Fruit fly (Drosophila melanogaster) whole organism, embryonic: ENCODE data around the gene RfC3.

Source experiments
- ATbp ChIP-seq: fragments of 200-800 bp; sonication (Bioruptor generic); optimal IDR thresholded peaks from 2 replicates; lab custom pipeline; 2017; ENCODE audit warnings: missing biosample characterization, mild to moderate bottlenecking, missing genetic modification characterization, missing genetic modification reagents
- BtbVII ChIP-seq: fragments of 200-800 bp; sonication (Bioruptor generic); optimal IDR thresholded peaks from 3 replicates; lab custom pipeline; 2017; ENCODE audit warnings: missing biosample characterization, mild to moderate bottlenecking, missing genetic modification characterization
- CG10366 ChIP-seq: fragments of 200-800 bp; sonication (Bioruptor generic); IDR thresholded peaks from 2 replicates; pipeline ENCODE4 v1.3.6; 2022; ENCODE audit warnings: missing biosample characterization, missing genetic modification characterization
- CG10565 ChIP-seq: fragments of 200-800 bp; sonication (Bioruptor generic); optimal IDR thresholded peaks from 3 replicates; lab custom pipeline; 2016; ENCODE audit warnings: missing biosample characterization, mild to moderate bottlenecking, missing genetic modification characterization
- CG11085 ChIP-seq: fragments of 200-800 bp; sonication (Bioruptor generic); IDR thresholded peaks from 2 replicates; pipeline ENCODE4 v1.3.6; 2022; ENCODE audit warnings: missing biosample characterization, missing genetic modification characterization
- CG11247 ChIP-seq: fragments of 200-800 bp; sonication (Bioruptor generic); IDR thresholded peaks from 2 replicates; pipeline ENCODE4 v1.3.6; 2022; ENCODE audit warnings: missing biosample characterization, missing genetic modification characterization
- CG14050 ChIP-seq: fragments of 200-800 bp; sonication (Bioruptor generic); IDR thresholded peaks from 3 replicates; pipeline ENCODE4 v1.3.6; 2022; ENCODE audit warnings: missing biosample characterization, missing genetic modification characterization
- CG14667 ChIP-seq: fragments of 200-800 bp; sonication (Bioruptor generic); IDR thresholded peaks from 2 replicates; pipeline ENCODE4 v1.3.6; 2022; ENCODE audit warnings: missing biosample characterization, missing genetic modification characterization
- CG1603 ChIP-seq: fragments of 200-800 bp; sonication (Bioruptor generic); optimal IDR thresholded peaks from 2 replicates; lab custom pipeline; 2019; ENCODE audit warnings: missing biosample characterization, mild to moderate bottlenecking, missing genetic modification characterization, moderate library complexity
- CG16779 ChIP-seq: fragments of 200-800 bp; sonication (Bioruptor generic); IDR thresholded peaks from 2 replicates; pipeline ENCODE4 v1.3.6; 2022; ENCODE audit warnings: missing biosample characterization, missing genetic modification characterization
- CG17359 ChIP-seq: fragments of 200-800 bp; sonication (Bioruptor generic); optimal IDR thresholded peaks from 3 replicates; lab custom pipeline; 2018; ENCODE audit warnings: missing biosample characterization, mild to moderate bottlenecking, missing genetic modification characterization, moderate library complexity
- CG18764 ChIP-seq: fragments of 200-800 bp; sonication (Bioruptor generic); optimal IDR thresholded peaks from 3 replicates; lab custom pipeline; 2016; ENCODE audit warnings: missing biosample characterization, missing genetic modification characterization
- CG32772 ChIP-seq: fragments of 200-800 bp; sonication (Bioruptor generic); IDR thresholded peaks from 2 replicates; pipeline ENCODE4 v1.3.6; 2022; ENCODE audit warnings: missing biosample characterization, missing genetic modification characterization
- CG3407 ChIP-seq: fragments of 200-800 bp; sonication (Bioruptor generic); optimal IDR thresholded peaks from 2 replicates; lab custom pipeline; 2018; ENCODE audit warnings: missing biosample characterization, mild to moderate bottlenecking, missing genetic modification characterization
- CG34422 ChIP-seq: fragments of 200-800 bp; sonication (Bioruptor generic); IDR thresholded peaks from 3 replicates; pipeline ENCODE4 v1.3.6; 2022; ENCODE audit warnings: missing biosample characterization, missing genetic modification characterization
- CG3995 ChIP-seq: fragments of 200-800 bp; sonication (Bioruptor generic); optimal IDR thresholded peaks from 3 replicates; lab custom pipeline; 2016; ENCODE audit warnings: missing biosample characterization, missing genetic modification characterization
- CG4282 ChIP-seq: fragments of 200-800 bp; sonication (Bioruptor generic); optimal IDR thresholded peaks from 2 replicates; lab custom pipeline; 2016; ENCODE audit warnings: missing biosample characterization, missing genetic modification characterization
- CG6254 ChIP-seq: fragments of 200-800 bp; sonication (Bioruptor generic); optimal IDR thresholded peaks from 3 replicates; lab custom pipeline; 2017; ENCODE audit warnings: mild to moderate bottlenecking, missing biosample characterization, missing genetic modification reagents, missing genetic modification characterization
- CG6689 ChIP-seq: fragments of 200-800 bp; sonication (Bioruptor generic); IDR thresholded peaks from 2 replicates; pipeline ENCODE4 v1.3.6; 2022; ENCODE audit warnings: missing biosample characterization, missing genetic modification characterization
- CG8290 ChIP-seq, 3 experiments: fragments of 200-800 bp; sonication (Bioruptor generic); optimal IDR thresholded peaks; 2 replicates each; lab custom pipeline; 2016 to 2019; ENCODE audit warnings: missing biosample characterization in 3 of 3, missing genetic modification characterization in 3 of 3, mild to moderate bottlenecking in 2 of 3, moderate library complexity in 1 of 3
- Doc2 ChIP-seq: fragments of 200-800 bp; sonication (Bioruptor generic); IDR thresholded peaks from 2 replicates; pipeline ENCODE4 v1.3.6; 2022; ENCODE audit warnings: missing biosample characterization, missing genetic modification characterization
- E2f1 ChIP-seq: fragments of 200-800 bp; sonication (Bioruptor generic); IDR thresholded peaks from 2 replicates; pipeline ENCODE4 v1.3.6; 2022; ENCODE audit warnings: missing biosample characterization, missing genetic modification characterization
- HLH3B ChIP-seq: fragments of 200-800 bp; sonication (Bioruptor generic); IDR thresholded peaks from 2 replicates; pipeline ENCODE4 v1.3.6; 2022; ENCODE audit warnings: missing biosample characterization, missing genetic modification characterization
- Mrtf ChIP-seq: fragments of 200-800 bp; sonication (Bioruptor generic); IDR thresholded peaks from 3 replicates; pipeline ENCODE4 v1.3.6; 2022; ENCODE audit warnings: missing biosample characterization, missing genetic modification characterization
- NFAT ChIP-seq: fragments of 200-800 bp; sonication (Bioruptor generic); IDR thresholded peaks from 2 replicates; pipeline ENCODE4 v1.3.6; 2022; ENCODE audit warnings: missing biosample characterization, missing genetic modification characterization
- Oli ChIP-seq: fragments of 200-800 bp; sonication (Bioruptor generic); optimal IDR thresholded peaks from 2 replicates; lab custom pipeline; 2018; ENCODE audit warnings: missing biosample characterization, mild to moderate bottlenecking, missing genetic modification characterization, moderate library complexity
- Poxn ChIP-seq: fragments of 200-800 bp; sonication (Bioruptor generic); IDR thresholded peaks from 2 replicates; pipeline ENCODE4 v1.3.6; 2022; ENCODE audit warnings: missing biosample characterization, missing genetic modification characterization
- Rx ChIP-seq: fragments of 200-800 bp; sonication (Bioruptor generic); IDR thresholded peaks from 2 replicates; pipeline ENCODE4 v1.3.6; 2022; ENCODE audit warnings: missing biosample characterization, missing genetic modification characterization
- Sry-β ChIP-seq: fragments of 200-800 bp; sonication (Bioruptor generic); optimal IDR thresholded peaks from 2 replicates; lab custom pipeline; 2018; ENCODE audit warnings: missing biosample characterization, mild to moderate bottlenecking, missing genetic modification characterization, moderate library complexity
- Taf1 ChIP-seq: fragments of 200-800 bp; sonication (Bioruptor generic); IDR thresholded peaks from 2 replicates; pipeline ENCODE4 v1.3.6; 2022; ENCODE audit warnings: missing biosample characterization, missing genetic modification characterization
- bbx ChIP-seq: fragments of 200-800 bp; sonication (Bioruptor generic); IDR thresholded peaks from 2 replicates; pipeline ENCODE4 v1.3.6; 2022; ENCODE audit warnings: missing biosample characterization, missing genetic modification characterization; ENCODE audit not compliant: partially characterized antibody
- bigmax ChIP-seq: fragments of 200-800 bp; sonication (Bioruptor generic); optimal IDR thresholded peaks from 2 replicates; lab custom pipeline; 2018; ENCODE audit warnings: missing biosample characterization, mild to moderate bottlenecking, missing genetic modification characterization
- btn ChIP-seq: fragments of 200-800 bp; sonication (Bioruptor generic); optimal IDR thresholded peaks from 2 replicates; lab custom pipeline; 2016; ENCODE audit warnings: missing biosample characterization, missing genetic modification characterization
- cato ChIP-seq: fragments of 200-800 bp; sonication (Bioruptor generic); optimal IDR thresholded peaks from 2 replicates; lab custom pipeline; 2016; ENCODE audit warnings: missing biosample characterization, missing genetic modification characterization, borderline replicate concordance
- disco-r ChIP-seq: fragments of 200-800 bp; sonication (Bioruptor generic); optimal IDR thresholded peaks from 2 replicates; lab custom pipeline; 2016; ENCODE audit warnings: missing biosample characterization, missing genetic modification characterization
- grau ChIP-seq: fragments of 200-800 bp; optimal IDR thresholded peaks from 3 replicates; lab custom pipeline; 2019; ENCODE audit warnings: missing biosample characterization, mild to moderate bottlenecking, missing genetic modification characterization, moderate library complexity
- gsb ChIP-seq: fragments of 200-800 bp; sonication (Bioruptor generic); IDR thresholded peaks from 2 replicates; pipeline ENCODE4 v1.3.6; 2022; ENCODE audit warnings: missing biosample characterization, missing genetic modification characterization
- ham ChIP-seq: fragments of 200-800 bp; sonication (Bioruptor generic); IDR thresholded peaks from 2 replicates; pipeline ENCODE4 v1.3.6; 2022; ENCODE audit warnings: missing biosample characterization, missing genetic modification characterization
- insv ChIP-seq, 2 experiments: fragments of 200-800 bp; sonication (Bioruptor generic); optimal IDR thresholded peaks; 3 replicates each; lab custom pipeline; 2016 to 2018; ENCODE audit warnings: missing biosample characterization in 2 of 2, missing genetic modification characterization in 2 of 2
- jigr1 ChIP-seq: fragments of 200-800 bp; sonication (Bioruptor generic); IDR thresholded peaks from 3 replicates; pipeline ENCODE4 v1.3.6; 2022; ENCODE audit warnings: missing biosample characterization, missing genetic modification characterization
- kay ChIP-seq: fragments of 200-800 bp; sonication (Bioruptor generic); optimal IDR thresholded peaks from 2 replicates; lab custom pipeline; 2016; ENCODE audit warnings: missing biosample characterization, missing genetic modification characterization
- kni ChIP-seq: fragments of 200-800 bp; sonication (Bioruptor generic); optimal IDR thresholded peaks from 3 replicates; lab custom pipeline; 2017; ENCODE audit warnings: mild to moderate bottlenecking, missing biosample characterization, missing genetic modification reagents, missing genetic modification characterization
- lab ChIP-seq: fragments of 200-800 bp; sonication (Bioruptor generic); optimal IDR thresholded peaks from 3 replicates; lab custom pipeline; 2017; ENCODE audit warnings: missing biosample characterization, missing genetic modification characterization, mild to moderate bottlenecking, moderate library complexity, missing genetic modification reagents
- luna ChIP-seq: fragments of 200-800 bp; sonication (Bioruptor generic); optimal IDR thresholded peaks from 2 replicates; lab custom pipeline; 2016; ENCODE audit warnings: missing biosample characterization, missing genetic modification characterization
- nerfin-1 ChIP-seq: fragments of 200-800 bp; sonication (Bioruptor generic); optimal IDR thresholded peaks from 3 replicates; lab custom pipeline; 2019; ENCODE audit warnings: missing biosample characterization, mild to moderate bottlenecking, missing genetic modification characterization, moderate library complexity
- phol ChIP-seq: fragments of 200-800 bp; sonication (Bioruptor generic); optimal IDR thresholded peaks from 3 replicates; lab custom pipeline; 2018; ENCODE audit warnings: missing biosample characterization, mild to moderate bottlenecking, missing genetic modification characterization, moderate library complexity
- sima ChIP-seq: fragments of 200-800 bp; sonication (Bioruptor generic); optimal IDR thresholded peaks from 2 replicates; lab custom pipeline; 2016; ENCODE audit warnings: missing biosample characterization, missing genetic modification characterization
- slp2 ChIP-seq: fragments of 200-800 bp; sonication (Bioruptor generic); optimal IDR thresholded peaks from 2 replicates; lab custom pipeline; 2016; ENCODE audit warnings: missing biosample characterization, missing genetic modification characterization
- unpg ChIP-seq: fragments of 200-800 bp; sonication (Bioruptor generic); optimal IDR thresholded peaks from 3 replicates; lab custom pipeline; 2018; ENCODE audit warnings: missing biosample characterization, mild to moderate bottlenecking, missing genetic modification characterization, moderate library complexity

Gene RfC3

DNA sequence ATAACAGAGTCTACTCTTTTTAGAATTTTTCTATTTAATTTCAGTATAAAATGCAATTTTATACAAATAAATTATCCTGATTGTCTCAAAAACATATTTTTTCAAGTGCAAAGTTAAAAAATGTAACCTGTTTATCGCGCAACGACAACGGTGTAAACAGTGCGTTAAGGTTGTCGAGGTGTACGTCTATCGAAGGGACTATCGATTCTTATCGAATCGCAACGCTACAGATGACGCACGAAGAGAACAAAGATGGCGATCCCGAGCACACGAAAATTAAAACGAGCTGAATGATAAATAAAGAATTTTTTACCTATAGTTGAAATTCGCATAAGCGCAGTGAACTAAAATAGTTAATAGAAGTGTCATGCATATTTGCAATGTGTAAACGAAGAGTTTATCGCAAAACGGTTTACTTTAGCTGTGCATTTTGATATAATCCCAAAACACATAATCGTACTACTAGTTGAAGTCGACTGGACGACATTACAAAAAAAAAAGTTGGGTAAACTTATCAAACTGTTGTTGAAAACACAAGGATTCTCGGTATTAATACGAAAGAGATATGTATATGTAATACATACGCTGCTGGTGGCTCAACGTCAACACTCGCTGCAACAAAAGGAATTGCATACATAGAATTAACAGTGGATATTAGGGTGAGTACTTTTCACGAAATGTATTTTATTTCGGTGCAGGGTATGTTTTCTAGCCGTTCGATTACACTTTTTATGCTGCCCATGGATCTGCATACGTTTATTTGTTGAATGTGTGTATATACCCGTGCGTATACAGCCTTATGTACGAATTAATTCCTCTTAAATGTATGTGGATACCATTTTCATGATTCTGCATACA is 30.9 kb upstream of the RfC3 start, which contains the start of gene da (continued):
- TF ChIP-seq bigmax (GFP tag; lab: Kevin White, UChicago) (peak; percentile 32), CG8290 (GFP tag; optimal IDR thresholded peaks at IDR 0.05; lab: Kevin White, UChicago) (peak; percentile 80), CG8290 (tag; optimal IDR thresholded peaks at IDR 0.05; lab: Kevin White, UChicago) (peak in 1 of 2 experiments; percentile 89), CG3407 (GFP tag; lab: Kevin White, UChicago) (no peak), CG17359 (tag; lab: Kevin White, UChicago) (peak; percentile 68), ham (GFP tag; lab: Robert Waterston, UW) (no peak), CG18764 (peak; percentile 33), CG3995 (peak; percentile 63), btn (GFP tag; lab: Kevin White, UChicago) (no peak), ATbp (no peak), Mrtf (GFP tag; lab: Robert Waterston, UW) (no peak; the same call in 2 of the 3 replicates), insv (GFP tag; optimal IDR thresholded peaks at IDR 0.05; lab: Kevin White, UChicago) (no peak), kay (peak; percentile 95), unpg (GFP tag; lab: Kevin White, UChicago) (peak; percentile 52), jigr1 (GFP tag; lab: Robert Waterston, UW) (no peak), slp2 (GFP tag; lab: Kevin White, UChicago) (peak; percentile 36), CG11085 (GFP tag; lab: Robert Waterston, UW) (no peak), grau (tag; lab: Kevin White, UChicago) (peak; percentile 69), CG1603 (tag; lab: Kevin White, UChicago) (peak; percentile 97), CG14667 (no peak), gsb (no peak), disco-r (GFP tag; lab: Kevin White, UChicago) (no peak), Sry-β (GFP tag; lab: Kevin White, UChicago) (no peak), NFAT (GFP tag; lab: Robert Waterston, UW) (peak; percentile 58; the same call in 1 of the 2 replicates), BtbVII (GFP tag; lab: Kevin White, UChicago) (peak; percentile 19), E2f1 (GFP tag; lab: Robert Waterston, UW) (peak; percentile 50; the same call in 1 of the 2 replicates), bbx (GFP tag; lab: Robert Waterston, UW) (peak; percentile 60), CG4282 (GFP tag; lab: Kevin White, UChicago) (peak; percentile 46), Rx (GFP tag; lab: Robert Waterston, UW) (no peak; the same call in 1 of the 2 replicates), kni (no peak), CG11247 (GFP tag; lab: Robert Waterston, UW) (peak; percentile 54; the same call in 1 of the 2 replicates), CG14050 (GFP tag; lab: Robert Waterston, UW) (no peak), CG6689 (GFP tag; lab: Robert Waterston, UW) (peak; percentile 64), lab (GFP tag; lab: Kevin White, UChicago) (no peak), cato (GFP tag; lab: Kevin White, UChicago) (no peak), Taf1 (GFP tag; lab: Robert Waterston, UW) (no peak), Oli (tag; lab: Kevin White, UChicago) (no peak), sima (GFP tag; lab: Kevin White, UChicago) (no peak), CG6254 (GFP tag; lab: Kevin White, UChicago) (no peak), Doc2 (GFP tag; lab: Robert Waterston, UW) (no peak), CG34422 (GFP tag; lab: Robert Waterston, UW) (peak; percentile 57; the same call in 2 of the 3 replicates), CG16779 (GFP tag; lab: Robert Waterston, UW) (no peak), CG10366 (GFP tag; lab: Robert Waterston, UW) (peak; percentile 63; the same call in 1 of the 2 replicates), phol (tag; lab: Kevin White, UChicago) (peak; percentile 100), CG10565 (GFP tag; lab: Kevin White, UChicago) (no peak), Poxn (GFP tag; lab: Robert Waterston, UW) (no peak), luna (GFP tag; lab: Kevin White, UChicago) (no peak), HLH3B (peak; percentile 52), nerfin-1 (tag; lab: Kevin White, UChicago) (peak; percentile 31), CG32772 (GFP tag; lab: Robert Waterston, UW) (no peak; the same call in 1 of the 2 replicates)
